Fruit fly (Drosophila melanogaster) whole organism, embryonic: ENCODE measurements around the gene lmd.

ENCODE experiments used
- CG10209 ChIP-seq: fragments of 200-800 bp; sonication (Bioruptor generic); optimal IDR thresholded peaks from 3 replicates; lab custom pipeline; 2017; ENCODE audit warnings: missing biosample characterization, mild to moderate bottlenecking, missing genetic modification characterization, missing genetic modification reagents
- CG10366 ChIP-seq: fragments of 200-800 bp; sonication (Bioruptor generic); IDR thresholded peaks from 2 replicates; pipeline ENCODE4 v1.3.6; 2022; ENCODE audit warnings: missing biosample characterization, missing genetic modification characterization
- CG12104 ChIP-seq: fragments of 200-800 bp; sonication (Bioruptor generic); optimal IDR thresholded peaks from 3 replicates; lab custom pipeline; 2016; ENCODE audit warnings: missing biosample characterization, missing genetic modification characterization
- CG12942 ChIP-seq: fragments of 200-800 bp; sonication (Bioruptor generic); optimal IDR thresholded peaks from 3 replicates; lab custom pipeline; 2016; ENCODE audit warnings: missing biosample characterization, missing genetic modification characterization
- CG13123 ChIP-seq: fragments of 200-800 bp; sonication (Bioruptor generic); optimal IDR thresholded peaks from 2 replicates; lab custom pipeline; 2016; ENCODE audit warnings: missing biosample characterization, missing genetic modification characterization
- CG15011 ChIP-seq: fragments of 200-800 bp; sonication (Bioruptor generic); optimal IDR thresholded peaks from 3 replicates; lab custom pipeline; 2018; ENCODE audit warnings: missing biosample characterization, mild to moderate bottlenecking, missing genetic modification characterization
- CG15269 ChIP-seq: fragments of 200-800 bp; sonication (Bioruptor generic); optimal IDR thresholded peaks from 2 replicates; lab custom pipeline; 2018; ENCODE audit warnings: missing biosample characterization, mild to moderate bottlenecking, missing genetic modification characterization, moderate library complexity
- CG3163 ChIP-seq: fragments of 200-800 bp; sonication (Bioruptor generic); optimal IDR thresholded peaks from 3 replicates; lab custom pipeline; 2016; ENCODE audit warnings: missing biosample characterization, missing genetic modification characterization
- CG3407 ChIP-seq: fragments of 200-800 bp; sonication (Bioruptor generic); optimal IDR thresholded peaks from 2 replicates; lab custom pipeline; 2018; ENCODE audit warnings: missing biosample characterization, mild to moderate bottlenecking, missing genetic modification characterization
- CG3838 ChIP-seq: fragments of 200-800 bp; sonication (Bioruptor generic); optimal IDR thresholded peaks from 3 replicates; lab custom pipeline; 2016; ENCODE audit warnings: missing biosample characterization, missing genetic modification characterization
- CG4404 ChIP-seq: fragments of 200-800 bp; sonication (Bioruptor generic); IDR thresholded peaks from 2 replicates; pipeline ENCODE4 v1.3.6; 2022; ENCODE audit warnings: missing biosample characterization, missing genetic modification characterization
- CG4707 ChIP-seq: fragments of 200-800 bp; sonication (Bioruptor generic); optimal IDR thresholded peaks from 2 replicates; lab custom pipeline; 2018; ENCODE audit warnings: missing biosample characterization, mild to moderate bottlenecking, missing genetic modification characterization, moderate library complexity
- CG6254 ChIP-seq: fragments of 200-800 bp; sonication (Bioruptor generic); optimal IDR thresholded peaks from 3 replicates; lab custom pipeline; 2017; ENCODE audit warnings: mild to moderate bottlenecking, missing biosample characterization, missing genetic modification reagents, missing genetic modification characterization
- CG6683 ChIP-seq: fragments of 200-800 bp; sonication (Bioruptor generic); optimal IDR thresholded peaks from 2 replicates; lab custom pipeline; 2017; ENCODE audit warnings: missing biosample characterization, mild to moderate bottlenecking, missing genetic modification characterization, missing genetic modification reagents
- CG8478 ChIP-seq: fragments of >200 bp; optimal IDR thresholded peaks from 2 replicates; lab custom pipeline; 2018
- CG9215 ChIP-seq: fragments of 200-800 bp; sonication (Bioruptor generic); IDR thresholded peaks from 2 replicates; pipeline ENCODE4 v1.3.6; 2022; ENCODE audit warnings: missing biosample characterization, missing genetic modification characterization
- D ChIP-seq, 2 experiments: fragments of 200-800 bp in 1 of 2; fragments of >200 bp in 1 of 2; sonication (Bioruptor generic) in 1 of 2; optimal IDR thresholded peaks; 2 replicates in 1 of 2; 3 replicates in 1 of 2; lab custom pipeline; 2017; ENCODE audit warnings: mild to moderate bottlenecking in 1 of 2, missing biosample characterization in 1 of 2, missing genetic modification characterization in 1 of 2, missing genetic modification reagents in 1 of 2
- D19B ChIP-seq: fragments of 200-800 bp; sonication (Bioruptor generic); optimal IDR thresholded peaks from 2 replicates; lab custom pipeline; 2017; ENCODE audit warnings: missing biosample characterization, mild to moderate bottlenecking, missing genetic modification characterization
- Dp ChIP-seq: fragments of 200-800 bp; sonication (Bioruptor generic); optimal IDR thresholded peaks from 2 replicates; lab custom pipeline; 2018; ENCODE audit warnings: missing biosample characterization, mild to moderate bottlenecking, missing genetic modification characterization, moderate library complexity
- Ets97D ChIP-seq: fragments of 200-800 bp; sonication (Bioruptor generic); optimal IDR thresholded peaks from 3 replicates; lab custom pipeline; 2016; ENCODE audit warnings: missing biosample characterization, missing genetic modification characterization
- Hand ChIP-seq: fragments of 200-800 bp; sonication (Bioruptor generic); optimal IDR thresholded peaks from 2 replicates; lab custom pipeline; 2017; ENCODE audit warnings: mild to moderate bottlenecking, missing biosample characterization, missing genetic modification reagents, missing genetic modification characterization
- Hr51 ChIP-seq, 2 experiments: fragments of 200-800 bp; sonication (Bioruptor generic); optimal IDR thresholded peaks; 2 replicates in 1 of 2; 3 replicates in 1 of 2; lab custom pipeline; 2016 to 2018; ENCODE audit warnings: missing biosample characterization in 2 of 2, missing genetic modification characterization in 2 of 2, mild to moderate bottlenecking in 1 of 2, moderate library complexity in 1 of 2
- Hr78 ChIP-seq, 2 experiments: fragments of 200-800 bp in 1 of 2; fragments of >200 bp in 1 of 2; sonication (Bioruptor generic) in 1 of 2; optimal IDR thresholded peaks; 2 replicates each; lab custom pipeline; 2017 to 2019; ENCODE audit warnings: missing biosample characterization in 2 of 2, missing genetic modification characterization in 2 of 2, mild to moderate bottlenecking in 1 of 2, moderate library complexity in 1 of 2
- MTF-1 ChIP-seq: fragments of 200-800 bp; sonication (Bioruptor generic); optimal IDR thresholded peaks from 2 replicates; lab custom pipeline; 2018; ENCODE audit warnings: missing biosample characterization, mild to moderate bottlenecking, missing genetic modification characterization, borderline replicate concordance
- Myb ChIP-seq: fragments of 200-800 bp; sonication (Bioruptor generic); optimal IDR thresholded peaks from 2 replicates; lab custom pipeline; 2016; ENCODE audit warnings: missing biosample characterization, missing genetic modification characterization
- NFAT ChIP-seq: fragments of 200-800 bp; sonication (Bioruptor generic); IDR thresholded peaks from 2 replicates; pipeline ENCODE4 v1.3.6; 2022; ENCODE audit warnings: missing biosample characterization, missing genetic modification characterization
- Opbp ChIP-seq: fragments of 200-800 bp; sonication (Bioruptor generic); IDR thresholded peaks from 3 replicates; pipeline ENCODE4 v1.3.6; 2022; ENCODE audit warnings: missing biosample characterization, missing genetic modification characterization; ENCODE audit not compliant: partially characterized antibody
- Usf ChIP-seq: fragments of 200-800 bp; sonication (Bioruptor generic); optimal IDR thresholded peaks from 2 replicates; lab custom pipeline; 2017; ENCODE audit warnings: missing genotype, missing biosample characterization, missing genetic modification characterization
- az2 ChIP-seq: fragments of 200-800 bp; sonication (Bioruptor generic); optimal IDR thresholded peaks from 3 replicates; lab custom pipeline; 2016; ENCODE audit warnings: missing biosample characterization, missing genetic modification characterization
- cad ChIP-seq: fragments of >200 bp; optimal IDR thresholded peaks from 2 replicates; lab custom pipeline; 2017; ENCODE audit warnings: missing biosample characterization, missing genetic modification characterization
- cas ChIP-seq: fragments of 200-800 bp; sonication (Bioruptor generic); IDR thresholded peaks from 2 replicates; pipeline ENCODE4 v1.3.6; 2022; ENCODE audit warnings: missing biosample characterization, missing genetic modification characterization
- croc ChIP-seq: fragments of 200-800 bp; sonication (Bioruptor generic); conservative IDR thresholded peaks from 3 replicates; pipeline ENCODE4 v1.3.6; 2022; ENCODE audit warnings: missing biosample characterization, missing genetic modification characterization
- dmrt11E ChIP-seq: fragments of 200-800 bp; sonication (Bioruptor generic); optimal IDR thresholded peaks from 3 replicates; lab custom pipeline; 2018; ENCODE audit warnings: missing biosample characterization, mild to moderate bottlenecking, missing genetic modification characterization, moderate library complexity
- dysf ChIP-seq: fragments of 200-800 bp; sonication (Bioruptor generic); IDR thresholded peaks from 3 replicates; pipeline ENCODE4 v1.3.6; 2022; ENCODE audit warnings: missing biosample characterization, missing genetic modification characterization
- ems ChIP-seq: fragments of 200-800 bp; sonication (Bioruptor generic); optimal IDR thresholded peaks from 3 replicates; lab custom pipeline; 2016; ENCODE audit warnings: missing biosample characterization, missing genetic modification characterization
- exex ChIP-seq: fragments of 200-800 bp; sonication (Bioruptor generic); optimal IDR thresholded peaks from 4 replicates; lab custom pipeline; 2018; ENCODE audit warnings: missing biosample characterization, mild to moderate bottlenecking, missing genetic modification characterization, moderate library complexity
- gce ChIP-seq: fragments of 200-800 bp; sonication (Bioruptor generic); IDR thresholded peaks from 3 replicates; pipeline ENCODE4 v1.3.6; 2022; ENCODE audit warnings: missing biosample characterization, missing genetic modification characterization
- lmd ChIP-seq: fragments of 200-800 bp; sonication (Bioruptor generic); IDR thresholded peaks from 2 replicates; pipeline ENCODE4 v1.3.6; 2022; ENCODE audit warnings: missing biosample characterization, missing genetic modification characterization
- nau ChIP-seq: fragments of 200-800 bp; sonication (Bioruptor generic); optimal IDR thresholded peaks from 3 replicates; lab custom pipeline; 2017; ENCODE audit warnings: missing biosample characterization, mild to moderate bottlenecking, missing genetic modification characterization, missing genetic modification reagents
- nerfin-2 ChIP-seq: fragments of 200-800 bp; sonication (Bioruptor generic); IDR thresholded peaks from 2 replicates; pipeline ENCODE4 v1.3.6; 2022; ENCODE audit warnings: missing biosample characterization, missing genetic modification characterization; ENCODE audit not compliant: partially characterized antibody
- onecut ChIP-seq: fragments of 200-800 bp; sonication (Bioruptor generic); IDR thresholded peaks from 2 replicates; pipeline ENCODE4 v1.3.6; 2022; ENCODE audit warnings: missing biosample characterization, missing genetic modification characterization
- pho ChIP-seq: fragments of 200-800 bp; sonication (Bioruptor generic); optimal IDR thresholded peaks from 2 replicates; lab custom pipeline; 2016; ENCODE audit warnings: missing biosample characterization, missing genetic modification characterization
- pnt ChIP-seq: fragments of 200-800 bp; sonication (Bioruptor generic); optimal IDR thresholded peaks from 3 replicates; lab custom pipeline; 2016; ENCODE audit warnings: missing biosample characterization, missing genetic modification characterization
- pzg ChIP-seq: fragments of 200-800 bp; sonication (Bioruptor generic); optimal IDR thresholded peaks from 3 replicates; lab custom pipeline; 2018; ENCODE audit warnings: missing biosample characterization, mild to moderate bottlenecking, missing genetic modification characterization, moderate library complexity
- ranshi ChIP-seq: fragments of 200-800 bp; sonication (Bioruptor generic); IDR thresholded peaks from 2 replicates; pipeline ENCODE4 v1.3.6; 2022; ENCODE audit warnings: missing biosample characterization, missing genetic modification characterization
- row ChIP-seq: fragments of 200-800 bp; sonication (Bioruptor generic); IDR thresholded peaks from 3 replicates; pipeline ENCODE4 v1.3.6; 2022; ENCODE audit warnings: missing biosample characterization, missing genetic modification characterization
- sd ChIP-seq: fragments of 200-800 bp; sonication (Bioruptor generic); optimal IDR thresholded peaks from 3 replicates; lab custom pipeline; 2018; ENCODE audit warnings: missing biosample characterization, mild to moderate bottlenecking, missing genetic modification characterization, moderate library complexity
- seq ChIP-seq: fragments of 200-800 bp; sonication (Bioruptor generic); IDR thresholded peaks from 2 replicates; pipeline ENCODE4 v1.3.6; 2022; ENCODE audit warnings: missing biosample characterization, missing genetic modification characterization
- slou ChIP-seq: fragments of 200-800 bp; sonication (Bioruptor generic); optimal IDR thresholded peaks from 3 replicates; lab custom pipeline; 2016; ENCODE audit warnings: missing biosample characterization, missing genetic modification characterization
- tio ChIP-seq: fragments of 200-800 bp; sonication (Bioruptor generic); optimal IDR thresholded peaks from 2 replicates; lab custom pipeline; 2017; ENCODE audit warnings: missing biosample characterization, missing genetic modification characterization, inconsistent platforms
- zf30C ChIP-seq: fragments of 200-800 bp; sonication (Bioruptor generic); optimal IDR thresholded peaks from 3 replicates; lab custom pipeline; 2018; ENCODE audit warnings: missing biosample characterization, mild to moderate bottlenecking, missing genetic modification characterization

Gene lmd

DNA sequence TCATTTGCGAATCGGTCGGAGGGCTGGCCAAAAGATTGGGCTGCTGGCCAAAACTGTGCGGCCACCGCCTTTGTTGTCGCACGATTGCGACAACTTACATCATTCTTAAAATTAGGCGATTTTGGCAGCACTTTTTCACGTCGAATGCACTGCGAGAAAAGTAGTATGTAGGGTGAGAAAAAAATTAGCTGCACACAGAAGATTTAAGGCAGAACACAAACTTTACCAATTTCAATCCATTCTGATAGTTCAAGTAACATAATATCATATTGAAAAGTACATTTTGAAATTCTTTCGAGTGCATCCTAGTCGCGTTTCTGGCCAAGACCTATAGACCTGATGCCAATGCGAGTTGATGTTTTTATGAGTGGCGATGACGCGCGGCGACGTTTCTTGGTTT, 2.0 kb upstream of the lmd start (continued):
- TF ChIP-seq D19B (GFP tag; lab: Kevin White, UChicago) (peak; percentile 40), dmrt11E (peak; percentile 4), CG8478 (lab: Kevin White, UChicago) (no peak), Opbp (GFP tag; lab: Robert Waterston, UW) (no peak), pho (GFP tag; lab: Kevin White, UChicago) (peak; percentile 77), ems (GFP tag; lab: Kevin White, UChicago) (peak; percentile 38), CG10209 (GFP tag; lab: Kevin White, UChicago) (peak; percentile 31), CG3163 (GFP tag; lab: Kevin White, UChicago) (peak; percentile 0), row (GFP tag; lab: Robert Waterston, UW) (peak; percentile 71), CG10366 (GFP tag; lab: Robert Waterston, UW) (peak; percentile 58), Ets97D (GFP tag; lab: Kevin White, UChicago) (no peak), Hand (GFP tag; lab: Kevin White, UChicago) (no peak), CG12942 (GFP tag; lab: Kevin White, UChicago) (no peak), cad (GFP tag; lab: Kevin White, UChicago) (no peak), exex (tag; lab: Kevin White, UChicago) (no peak), pzg (GFP tag; lab: Kevin White, UChicago) (no peak), CG13123 (GFP tag; lab: Kevin White, UChicago) (no peak), CG6683 (GFP tag; lab: Kevin White, UChicago) (no peak), nau (no peak), CG4404 (GFP tag; lab: Robert Waterston, UW) (peak; percentile 47), CG9215 (GFP tag; lab: Robert Waterston, UW) (peak; percentile 74), nerfin-2 (GFP tag; lab: Robert Waterston, UW) (no peak), croc (GFP tag; lab: Robert Waterston, UW) (no peak), seq (GFP tag; lab: Robert Waterston, UW) (peak; percentile 16; the same call in 1 of the 2 replicates), lmd (GFP tag; lab: Robert Waterston, UW) (peak; percentile 94), D (optimal IDR thresholded peaks at IDR 0.05; lab: Kevin White, UChicago) (no peak), D (GFP tag; optimal IDR thresholded peaks at IDR 0.05; lab: Kevin White, UChicago) (no peak), Hr78 (GFP tag; optimal IDR thresholded peaks at IDR 0.05; lab: Kevin White, UChicago) (no peak), onecut (GFP tag; lab: Robert Waterston, UW) (no peak), Myb (peak; percentile 46), CG12104 (peak; percentile 37), Hr51 (GFP tag; optimal IDR thresholded peaks at IDR 0.05; lab: Kevin White, UChicago) (peak in 1 of 2 experiments; percentile 37), Dp (GFP tag; lab: Kevin White, UChicago) (no peak), zf30C (no peak), az2 (GFP tag; lab: Kevin White, UChicago) (peak; percentile 51), CG15011 (GFP tag; lab: Kevin White, UChicago) (no peak), cas (GFP tag; lab: Robert Waterston, UW) (peak; percentile 58; the same call in 1 of the 2 replicates), CG4707 (GFP tag; lab: Kevin White, UChicago) (no peak), ranshi (GFP tag; lab: Robert Waterston, UW) (peak; percentile 53; the same call in 1 of the 2 replicates), gce (GFP tag; lab: Robert Waterston, UW) (no peak), sd (no peak), dysf (GFP tag; lab: Robert Waterston, UW) (peak; percentile 79; the same call in 2 of the 3 replicates), Usf (no peak), CG3838 (GFP tag; lab: Kevin White, UChicago) (no peak), NFAT (GFP tag; lab: Robert Waterston, UW) (peak; percentile 75), CG3407 (GFP tag; lab: Kevin White, UChicago) (no peak), pnt (no peak), MTF-1 (GFP tag; lab: Kevin White, UChicago) (no peak), CG6254 (GFP tag; lab: Kevin White, UChicago) (no peak), CG15269 (peak; percentile 47), slou (no peak), tio (GFP tag; lab: Kevin White, UChicago) (no peak)
